Worm (Caenorhabditis elegans): ENCODE data around the gene nhr-105.

Gene nhr-105

ce11 chrIV:7052135-7052534, 2.2 kb downstream of the nhr-105 start:
- no peak for TF ChIP-seq ceh-36 (tag; optimal IDR thresholded peaks at IDR 0.05)
- TF ChIP-seq F13C5.2 (tag; optimal IDR thresholded peaks at IDR 0.05): no peak
- no peak for TF ChIP-seq ama-1 (optimal IDR thresholded peaks at IDR 0.05)
- no peak for TF ChIP-seq hnd-1 (tag; optimal IDR thresholded peaks at IDR 0.05)
- TF ChIP-seq flt-1 (GFP tag; IDR thresholded peaks at IDR 0.05): no peak
- no peak for TF ChIP-seq B0310.2 (tag; optimal IDR thresholded peaks at IDR 0.05)
- no peak for TF ChIP-seq sea-1 (GFP tag; conservative IDR thresholded peaks at IDR 0.05)
- TF ChIP-seq aly-1 (tag; optimal IDR thresholded peaks at IDR 0.05): no peak
- no peak for TF ChIP-seq scrt-1 (GFP tag; IDR thresholded peaks at IDR 0.05)
- TF ChIP-seq ets-7 (tag; optimal IDR thresholded peaks at IDR 0.05): no peak
- TF ChIP-seq hmbx-1 (tag; optimal IDR thresholded peaks at IDR 0.05): no peak
- no peak for TF ChIP-seq hmg-4 (GFP tag; optimal IDR thresholded peaks at IDR 0.05)
- TF ChIP-seq pes-1 (GFP tag; IDR thresholded peaks at IDR 0.05): no peak
- TF ChIP-seq tra-4 (tag; optimal IDR thresholded peaks at IDR 0.05): no peak
- TF ChIP-seq tbx-11 (GFP tag; IDR thresholded peaks at IDR 0.05): no peak
- TF ChIP-seq tbx-37 (GFP tag; conservative IDR thresholded peaks at IDR 0.05): no peak
- no peak for TF ChIP-seq ceh-13 (GFP tag; optimal IDR thresholded peaks at IDR 0.05)

- TF ChIP-seq tra-4 (tag; optimal IDR thresholded peaks at IDR 0.05) (no peak), flt-1 (GFP tag; IDR thresholded peaks at IDR 0.05) (no peak), pes-1 (GFP tag; IDR thresholded peaks at IDR 0.05) (no peak), hmg-4 (GFP tag; optimal IDR thresholded peaks at IDR 0.05) (no peak), F13C5.2 (tag; optimal IDR thresholded peaks at IDR 0.05) (no peak), ama-1 (optimal IDR thresholded peaks at IDR 0.05) (no peak), tbx-11 (GFP tag; IDR thresholded peaks at IDR 0.05) (no peak), ceh-13 (GFP tag; optimal IDR thresholded peaks at IDR 0.05) (no peak), hmbx-1 (tag; optimal IDR thresholded peaks at IDR 0.05) (no peak), scrt-1 (GFP tag; IDR thresholded peaks at IDR 0.05) (no peak), aly-1 (tag; optimal IDR thresholded peaks at IDR 0.05) (no peak), tbx-37 (GFP tag; conservative IDR thresholded peaks at IDR 0.05) (no peak), sea-1 (GFP tag; conservative IDR thresholded peaks at IDR 0.05) (no peak), ceh-36 (tag; optimal IDR thresholded peaks at IDR 0.05) (no peak), hnd-1 (tag; optimal IDR thresholded peaks at IDR 0.05) (no peak), B0310.2 (tag; optimal IDR thresholded peaks at IDR 0.05) (no peak), ets-7 (tag; optimal IDR thresholded peaks at IDR 0.05) (no peak)
These were observed 7.7 kb downstream of the nhr-105 start, which contains the start of gene srx-50 for ce11 chrIV:7057677-7058076. Gene srx-50, plus strand, starts transcription at chrIV:7057977.

- TF ChIP-seq ama-1 (optimal IDR thresholded peaks at IDR 0.05) (no peak), ets-7 (tag; optimal IDR thresholded peaks at IDR 0.05) (no peak), hmbx-1 (tag; optimal IDR thresholded peaks at IDR 0.05) (no peak), tbx-37 (GFP tag; conservative IDR thresholded peaks at IDR 0.05) (no peak), ceh-36 (tag; optimal IDR thresholded peaks at IDR 0.05) (no peak), pes-1 (GFP tag; IDR thresholded peaks at IDR 0.05) (no peak), aly-1 (tag; optimal IDR thresholded peaks at IDR 0.05) (no peak), tra-4 (tag; optimal IDR thresholded peaks at IDR 0.05) (no peak), B0310.2 (tag; optimal IDR thresholded peaks at IDR 0.05) (no peak), F13C5.2 (tag; optimal IDR thresholded peaks at IDR 0.05) (no peak), hmg-4 (GFP tag; optimal IDR thresholded peaks at IDR 0.05) (no peak), tbx-11 (GFP tag; IDR thresholded peaks at IDR 0.05) (no peak), scrt-1 (GFP tag; IDR thresholded peaks at IDR 0.05) (no peak), flt-1 (GFP tag; IDR thresholded peaks at IDR 0.05) (no peak), ceh-13 (GFP tag; optimal IDR thresholded peaks at IDR 0.05) (no peak), hnd-1 (tag; optimal IDR thresholded peaks at IDR 0.05) (no peak), sea-1 (GFP tag; conservative IDR thresholded peaks at IDR 0.05) (no peak)
These were observed 12.7 kb downstream of the nhr-105 start for ce11 chrIV:7062697-7063096.

ce11 chrIV:7065022-7065421, 15.1 kb downstream of the nhr-105 start, which contains the start of gene Y43B11AL.1:
Gene Y43B11AL.1, plus strand, starts transcription at chrIV:7065322.
- no peak for TF ChIP-seq pes-1 (GFP tag; IDR thresholded peaks at IDR 0.05)
- TF ChIP-seq hnd-1 (tag; optimal IDR thresholded peaks at IDR 0.05): no peak
- TF ChIP-seq flt-1 (GFP tag; IDR thresholded peaks at IDR 0.05): no peak
- no peak for TF ChIP-seq hmg-4 (GFP tag; optimal IDR thresholded peaks at IDR 0.05)
- TF ChIP-seq tbx-37 (GFP tag; conservative IDR thresholded peaks at IDR 0.05): no peak
- TF ChIP-seq ceh-13 (GFP tag; optimal IDR thresholded peaks at IDR 0.05): no peak
- no peak for TF ChIP-seq ets-7 (tag; optimal IDR thresholded peaks at IDR 0.05)
- no peak for TF ChIP-seq ceh-36 (tag; optimal IDR thresholded peaks at IDR 0.05)
- no peak for TF ChIP-seq B0310.2 (tag; optimal IDR thresholded peaks at IDR 0.05)
- TF ChIP-seq scrt-1 (GFP tag; IDR thresholded peaks at IDR 0.05): no peak
- no peak for TF ChIP-seq hmbx-1 (tag; optimal IDR thresholded peaks at IDR 0.05)
- TF ChIP-seq ama-1 (optimal IDR thresholded peaks at IDR 0.05): no peak
- TF ChIP-seq tbx-11 (GFP tag; IDR thresholded peaks at IDR 0.05): no peak
- no peak for TF ChIP-seq F13C5.2 (tag; optimal IDR thresholded peaks at IDR 0.05)
- TF ChIP-seq sea-1 (GFP tag; conservative IDR thresholded peaks at IDR 0.05): no peak

- no peak for TF ChIP-seq tbx-37 (GFP tag; conservative IDR thresholded peaks at IDR 0.05)
- no peak for TF ChIP-seq flt-1 (GFP tag; IDR thresholded peaks at IDR 0.05)
- no peak for TF ChIP-seq hnd-1 (tag; optimal IDR thresholded peaks at IDR 0.05)
- TF ChIP-seq scrt-1 (GFP tag; IDR thresholded peaks at IDR 0.05): no peak
- TF ChIP-seq aly-1 (tag; optimal IDR thresholded peaks at IDR 0.05): no peak
- TF ChIP-seq tbx-11 (GFP tag; IDR thresholded peaks at IDR 0.05): no peak
These were observed 17.5 kb downstream of the nhr-105 start for ce11 chrIV:7067446-7067845.

ce11 chrIV:7072110-7072509, 22.2 kb downstream of the nhr-105 start, which contains the start of gene srg-48:
Gene srg-48, plus strand, starts transcription at chrIV:7072410.
- TF ChIP-seq aly-1 (tag; optimal IDR thresholded peaks at IDR 0.05) (no peak), ceh-36 (tag; optimal IDR thresholded peaks at IDR 0.05) (no peak), tbx-11 (GFP tag; IDR thresholded peaks at IDR 0.05) (no peak), ceh-13 (GFP tag; optimal IDR thresholded peaks at IDR 0.05) (no peak), pes-1 (GFP tag; IDR thresholded peaks at IDR 0.05) (no peak), scrt-1 (GFP tag; IDR thresholded peaks at IDR 0.05) (no peak), hmbx-1 (tag; optimal IDR thresholded peaks at IDR 0.05) (no peak), hnd-1 (tag; optimal IDR thresholded peaks at IDR 0.05) (no peak), flt-1 (GFP tag; IDR thresholded peaks at IDR 0.05) (no peak), B0310.2 (tag; optimal IDR thresholded peaks at IDR 0.05) (no peak)

- TF ChIP-seq ceh-36 (tag; optimal IDR thresholded peaks at IDR 0.05) (no peak), ceh-13 (GFP tag; optimal IDR thresholded peaks at IDR 0.05) (no peak), B0310.2 (tag; optimal IDR thresholded peaks at IDR 0.05) (no peak), ama-1 (optimal IDR thresholded peaks at IDR 0.05) (no peak)
These were observed 25.1 kb downstream of the nhr-105 start, which contains the start of gene srg-50 for ce11 chrIV:7075063-7075462. Gene srg-50, minus strand, starts transcription at chrIV:7075163.

All from whole organism, early embryonic.